Worm (Caenorhabditis elegans) whole organism, early embryonic: Measurements from ENCODE around the gene Y39A1A.16.

Experiments used
- B0310.2 ChIP-seq: sonication (generic microtip); optimal IDR thresholded peaks from 2 replicates; lab custom pipeline; 2016; ENCODE audit warnings: mild to moderate bottlenecking, missing genetic modification characterization, missing compliant biosample characterization
- F13C5.2 ChIP-seq: sonication (generic microtip); optimal IDR thresholded peaks from 2 replicates; lab custom pipeline; 2017; ENCODE audit warnings: mild to moderate bottlenecking, missing genetic modification characterization, inconsistent platforms, missing compliant biosample characterization
- aly-1 ChIP-seq: sonication (generic microtip); optimal IDR thresholded peaks from 2 replicates; lab custom pipeline; 2016; ENCODE audit warnings: missing genetic modification characterization, missing compliant biosample characterization
- ama-1 ChIP-seq: fragments of 150-350 bp; optimal IDR thresholded peaks from 2 replicates; lab custom pipeline; 2014
- ceh-13 ChIP-seq: fragments of 200-800 bp; sonication (Bioruptor generic); optimal IDR thresholded peaks from 2 replicates; lab custom pipeline; 2018; ENCODE audit warnings: mild to moderate bottlenecking, missing genetic modification characterization, missing compliant biosample characterization
- ceh-36 ChIP-seq: sonication (generic microtip); optimal IDR thresholded peaks from 2 replicates; lab custom pipeline; 2016; ENCODE audit warnings: missing genetic modification characterization, inconsistent platforms, missing compliant biosample characterization
- ets-7 ChIP-seq: sonication (generic microtip); optimal IDR thresholded peaks from 2 replicates; lab custom pipeline; 2016; ENCODE audit warnings: missing genotype, missing genetic modification characterization, missing compliant biosample characterization
- flt-1 ChIP-seq: fragments of 200-800 bp; sonication (Bioruptor generic); IDR thresholded peaks from 2 replicates; pipeline ENCODE4 v1.3.6; 2022; ENCODE audit warnings: missing genetic modification characterization, missing compliant biosample characterization
- hmbx-1 ChIP-seq: sonication (generic microtip); optimal IDR thresholded peaks from 2 replicates; lab custom pipeline; 2016; ENCODE audit warnings: mild to moderate bottlenecking, missing genetic modification characterization, missing compliant biosample characterization
- hmg-4 ChIP-seq: fragments of 200-800 bp; sonication (Bioruptor generic); optimal IDR thresholded peaks from 2 replicates; lab custom pipeline; 2018; ENCODE audit warnings: mild to moderate bottlenecking, missing genetic modification characterization, missing compliant biosample characterization
- hnd-1 ChIP-seq: sonication (generic microtip); optimal IDR thresholded peaks from 2 replicates; lab custom pipeline; 2016; ENCODE audit warnings: missing genetic modification characterization, missing compliant biosample characterization
- pes-1 ChIP-seq: fragments of 200-800 bp; sonication (Bioruptor generic); IDR thresholded peaks from 2 replicates; pipeline ENCODE4 v1.3.6; 2022; ENCODE audit warnings: missing genetic modification reagents, missing genetic modification characterization, missing compliant biosample characterization
- scrt-1 ChIP-seq: fragments of 200-800 bp; sonication (Bioruptor generic); IDR thresholded peaks from 2 replicates; pipeline ENCODE4 v1.3.6; 2022; ENCODE audit warnings: missing genetic modification characterization, missing compliant biosample characterization
- sea-1 ChIP-seq: fragments of 200-800 bp; sonication (Bioruptor generic); conservative IDR thresholded peaks from 2 replicates; pipeline ENCODE4 v1.3.6; 2022; ENCODE audit warnings: missing genetic modification characterization, missing compliant biosample characterization
- tbx-11 ChIP-seq: fragments of 200-800 bp; sonication (Bioruptor generic); IDR thresholded peaks from 2 replicates; pipeline ENCODE4 v1.3.6; 2022; ENCODE audit warnings: missing genetic modification characterization, missing compliant biosample characterization
- tbx-37 ChIP-seq: fragments of 200-800 bp; sonication (Bioruptor generic); conservative IDR thresholded peaks from 2 replicates; pipeline ENCODE4 v1.3.6; 2022; ENCODE audit warnings: missing genetic modification reagents, missing genetic modification characterization, missing compliant biosample characterization
- tra-4 ChIP-seq: sonication (generic microtip); optimal IDR thresholded peaks from 2 replicates; lab custom pipeline; 2017; ENCODE audit warnings: missing genetic modification characterization, missing compliant biosample characterization

The Y39A1A.16 gene

ce11 chrIII:10718078-10718477 lies 39.0 kb downstream of the Y39A1A.16 start:
- TF ChIP-seq ets-7 (tag; lab: Kevin White, UChicago) = no peak

ce11 chrIII:10719057-10719456 lies 40.0 kb downstream of the Y39A1A.16 start:
- TF ChIP-seq tbx-37 (GFP tag; lab: Robert Waterston, UW) (no peak), aly-1 (tag; lab: Kevin White, UChicago) (no peak), B0310.2 (tag; lab: Kevin White, UChicago) (no peak), hmbx-1 (tag; lab: Kevin White, UChicago) (no peak), ama-1 (lab: Kevin White, UChicago) (no peak)

ce11 chrIII:10720170-10720569 lies 41.1 kb downstream of the Y39A1A.16 start:
- no peak for TF ChIP-seq ets-7 (tag; lab: Kevin White, UChicago)
- 0 out of 2 replicates have a peak, but pooled peaks have one; percentile 20 for TF ChIP-seq flt-1 (GFP tag; lab: Robert Waterston, UW)
- no peak for TF ChIP-seq hmbx-1 (tag; lab: Kevin White, UChicago)
- no peak for TF ChIP-seq ama-1 (lab: Kevin White, UChicago)
- no peak for TF ChIP-seq tra-4 (tag; lab: Kevin White, UChicago)
- TF ChIP-seq tbx-37 (GFP tag; lab: Robert Waterston, UW) = no peak
- TF ChIP-seq pes-1 = no peak
- peak; percentile 6 for TF ChIP-seq hmg-4 (GFP tag; lab: Kevin White, UChicago)
- peak; percentile 40 for TF ChIP-seq F13C5.2
- no peak for TF ChIP-seq sea-1
- no peak for TF ChIP-seq aly-1 (tag; lab: Kevin White, UChicago)
- no peak for TF ChIP-seq tbx-11
- no peak for TF ChIP-seq hnd-1
- no peak for TF ChIP-seq ceh-36 (tag; lab: Kevin White, UChicago)
- no peak for TF ChIP-seq ceh-13 (GFP tag; lab: Kevin White, UChicago)
- no peak for TF ChIP-seq scrt-1 (GFP tag; lab: Robert Waterston, UW)

ce11 chrIII:10721056-10721455 lies 42.0 kb downstream of the Y39A1A.16 start:
- TF ChIP-seq ceh-36 (tag; lab: Kevin White, UChicago) (no peak), hmg-4 (GFP tag; lab: Kevin White, UChicago) (no peak), tra-4 (tag; lab: Kevin White, UChicago) (no peak), hmbx-1 (tag; lab: Kevin White, UChicago) (no peak), ceh-13 (GFP tag; lab: Kevin White, UChicago) (no peak), aly-1 (tag; lab: Kevin White, UChicago) (no peak), tbx-11 (no peak), tbx-37 (GFP tag; lab: Robert Waterston, UW) (no peak), hnd-1 (no peak), pes-1 (no peak), sea-1 (no peak), ets-7 (tag; lab: Kevin White, UChicago) (no peak), F13C5.2 (no peak), ama-1 (lab: Kevin White, UChicago) (no peak), scrt-1 (GFP tag; lab: Robert Waterston, UW) (no peak), B0310.2 (tag; lab: Kevin White, UChicago) (no peak)

ce11 chrIII:10730510-10730909 lies 51.4 kb downstream of the Y39A1A.16 start, which contains the start of gene tat-3:
TSS of gene tat-3 (minus strand) at chrIII:10730705.
- TF ChIP-seq hnd-1 = no peak
- TF ChIP-seq tbx-37 (GFP tag; lab: Robert Waterston, UW) = no peak
- no peak for TF ChIP-seq tra-4 (tag; lab: Kevin White, UChicago)
- no peak for TF ChIP-seq sea-1
- no peak for TF ChIP-seq aly-1 (tag; lab: Kevin White, UChicago)
- no peak for TF ChIP-seq F13C5.2
- no peak for TF ChIP-seq hmbx-1 (tag; lab: Kevin White, UChicago)
- TF ChIP-seq B0310.2 (tag; lab: Kevin White, UChicago) = no peak
- TF ChIP-seq ceh-13 (GFP tag; lab: Kevin White, UChicago) = no peak
- no peak for TF ChIP-seq pes-1
- TF ChIP-seq ama-1 (lab: Kevin White, UChicago) = no peak
- TF ChIP-seq flt-1 (GFP tag; lab: Robert Waterston, UW) = no peak
- no peak for TF ChIP-seq ets-7 (tag; lab: Kevin White, UChicago)
- TF ChIP-seq tbx-11 = no peak
- no peak for TF ChIP-seq ceh-36 (tag; lab: Kevin White, UChicago)
- TF ChIP-seq scrt-1 (GFP tag; lab: Robert Waterston, UW) = no peak
- no peak for TF ChIP-seq hmg-4 (GFP tag; lab: Kevin White, UChicago)
